Worm (Caenorhabditis elegans) whole organism, midembryonic: ENCODE results near the gene F23D12.4.

Experiments used
- flt-1 ChIP-seq: fragments of 200-800 bp; sonication (Bioruptor generic); IDR thresholded peaks from 2 replicates; pipeline ENCODE4 v1.3.6; 2022; ENCODE audit warnings: missing genetic modification characterization, missing compliant biosample characterization
- klf-2 ChIP-seq: fragments of 200-800 bp; sonication (Bioruptor generic); conservative IDR thresholded peaks from 2 replicates; pipeline ENCODE4 v1.3.6; 2022; ENCODE audit warnings: missing genetic modification reagents, missing genetic modification characterization, missing compliant biosample characterization

DNA sequence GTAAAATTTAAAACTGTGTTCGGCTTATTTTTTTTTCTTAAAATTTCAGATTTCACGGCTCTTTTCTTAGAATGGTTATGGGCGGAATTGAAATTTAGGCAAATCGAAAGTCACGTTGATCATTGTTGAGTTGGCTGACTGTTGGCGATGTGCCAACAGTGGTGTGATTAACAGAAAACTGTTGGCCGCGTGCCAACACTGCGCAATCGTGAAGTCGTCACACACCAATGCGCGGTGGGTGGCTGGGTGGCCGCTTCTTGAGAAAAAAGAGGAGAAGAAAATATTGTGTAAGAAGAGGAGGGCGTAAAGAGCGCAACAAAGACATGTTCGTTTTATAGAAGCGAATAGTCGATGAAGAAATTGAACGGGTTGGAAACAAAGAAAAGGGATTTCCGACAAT is 46.3 kb downstream of the F23D12.4 start:
- no peak for TF ChIP-seq klf-2 (GFP tag; lab: Robert Waterston, UW)
- TF ChIP-seq flt-1 (GFP tag; lab: Robert Waterston, UW) = peak; percentile 36; the same call in 1 of the 2 replicates
